Fruit fly (Drosophila melanogaster): ENCODE measurements around the gene wtrw.

wtrw gene

dm6 chr3R:7947349-7947748, 56.2 kb downstream of the wtrw start (continued):
- TF ChIP-seq CG32006 (GFP tag; optimal IDR thresholded peaks at IDR 0.05) (peak; percentile 7), CG1621 (tag; optimal IDR thresholded peaks at IDR 0.05) (no peak), Sox14 (GFP tag; optimal IDR thresholded peaks at IDR 0.05) (no peak), CG3032 (tag; optimal IDR thresholded peaks at IDR 0.05) (no peak), fd59A (GFP tag; optimal IDR thresholded peaks at IDR 0.05) (no peak), CG9139 (GFP tag; optimal IDR thresholded peaks at IDR 0.05) (no peak), eg (GFP tag; IDR thresholded peaks at IDR 0.05) (no peak), Sox102F (GFP tag; optimal IDR thresholded peaks at IDR 0.05) (no peak), Met (GFP tag; optimal IDR thresholded peaks at IDR 0.05) (no peak), CG11762 (GFP tag; optimal IDR thresholded peaks at IDR 0.05; ENCODE audit: insufficient read depth) (no peak), svp (GFP tag) (no peak), CG10631 (GFP tag; optimal IDR thresholded peaks at IDR 0.05) (no peak), Gug (GFP tag; IDR thresholded peaks at IDR 0.05) (no peak)

- TF ChIP-seq lz (GFP tag; optimal IDR thresholded peaks at IDR 0.05) (no peak), CG3032 (tag; optimal IDR thresholded peaks at IDR 0.05) (no peak), CG6792 (GFP tag; optimal IDR thresholded peaks at IDR 0.05) (no peak), OdsH (GFP tag; optimal IDR thresholded peaks at IDR 0.05) (no peak), dsx (GFP tag; optimal IDR thresholded peaks at IDR 0.05; ENCODE audit: poor library complexity, severe bottlenecking) (peak; percentile 62), Sox102F (GFP tag; optimal IDR thresholded peaks at IDR 0.05) (no peak), dac (GFP tag; optimal IDR thresholded peaks at IDR 0.05) (no peak), CG10669 (GFP tag; optimal IDR thresholded peaks at IDR 0.05) (no peak), spab (GFP tag; optimal IDR thresholded peaks at IDR 0.05) (no peak), svp (GFP tag) (peak; percentile 44), CG6854 (GFP tag; optimal IDR thresholded peaks at IDR 0.05) (no peak), CG31627 (GFP tag; optimal IDR thresholded peaks at IDR 0.05) (no peak), eg (GFP tag; IDR thresholded peaks at IDR 0.05) (no peak), CG11294 (GFP tag; IDR thresholded peaks at IDR 0.05) (no peak), Sox15 (GFP tag; optimal IDR thresholded peaks at IDR 0.05) (no peak), ss (GFP tag; optimal IDR thresholded peaks at IDR 0.05) (no peak)
Observed at dm6 chr3R:7950147-7950546, 59.0 kb downstream of the wtrw start.
